Fruit fly (Drosophila melanogaster): ENCODE data around the gene CG11425.

DNA sequence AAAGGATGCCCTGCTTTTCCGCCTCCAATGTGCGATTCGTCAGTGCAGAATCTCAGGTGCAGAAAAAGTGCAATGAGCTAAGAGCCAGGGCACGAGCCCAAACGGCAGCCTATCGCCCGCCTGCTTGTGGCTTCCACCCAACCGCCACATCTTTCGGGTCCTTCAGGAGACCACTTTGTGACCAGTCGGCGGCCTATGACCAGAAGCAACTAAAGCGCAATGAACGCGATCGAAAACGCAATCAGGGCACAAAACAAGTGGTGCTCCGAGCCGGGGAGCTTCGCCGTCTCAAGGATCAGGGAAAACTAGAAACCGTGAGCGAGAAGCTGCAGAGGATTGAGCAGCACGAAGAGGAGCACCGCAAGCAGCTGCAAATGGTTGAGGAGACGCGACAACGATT is 20.2 kb upstream of the CG11425 start, which contains the start of gene CG11449:
- TF ChIP-seq CG15479 (GFP tag; optimal IDR thresholded peaks at IDR 0.05) (no peak), CG13123 (GFP tag; optimal IDR thresholded peaks at IDR 0.05) (no peak), fd3F (GFP tag; optimal IDR thresholded peaks at IDR 0.05) (no peak)
